Worm (Caenorhabditis elegans) whole organism, mixed stage, embryonic: ENCODE data around the gene T05C1.1.

ENCODE experiments used
- M03D4.4 ChIP-seq: sonication (generic microtip); optimal IDR thresholded peaks from 2 replicates; lab custom pipeline; 2017; ENCODE audit warnings: mild to moderate bottlenecking, missing genetic modification characterization, missing compliant biosample characterization
- bed-3 ChIP-seq: fragments of 200-800 bp; sonication (Bioruptor generic); optimal IDR thresholded peaks from 3 replicates; lab custom pipeline; 2018; ENCODE audit warnings: mild to moderate bottlenecking, missing genetic modification characterization, moderate library complexity, missing compliant biosample characterization
- blmp-1 ChIP-seq: fragments of 150-350 bp; optimal IDR thresholded peaks from 2 replicates; lab custom pipeline; 2014; ENCODE audit warnings: missing biosample characterization, missing genetic modification characterization
- ceh-39 ChIP-seq: fragments of 150-350 bp; optimal IDR thresholded peaks from 2 replicates; lab custom pipeline; 2014; ENCODE audit warnings: missing biosample characterization, missing genetic modification characterization
- ceh-43 ChIP-seq: fragments of 200-800 bp; sonication (Bioruptor generic); optimal IDR thresholded peaks from 2 replicates; lab custom pipeline; 2018; ENCODE audit warnings: mild to moderate bottlenecking, missing genetic modification characterization, moderate library complexity, missing compliant biosample characterization
- ceh-83 ChIP-seq: fragments of 200-800 bp; sonication (Bioruptor generic); optimal IDR thresholded peaks from 2 replicates; lab custom pipeline; 2018; ENCODE audit warnings: mild to moderate bottlenecking, missing genetic modification characterization, missing compliant biosample characterization
- ces-1 ChIP-seq: fragments of 150-350 bp; optimal IDR thresholded peaks from 2 replicates; lab custom pipeline; 2014; ENCODE audit warnings: missing biosample characterization, missing genetic modification reagents, missing genetic modification characterization
- cnd-1 ChIP-seq: fragments of 200-800 bp; sonication (Bioruptor generic); optimal IDR thresholded peaks from 2 replicates; lab custom pipeline; 2018; ENCODE audit warnings: mild to moderate bottlenecking, missing genetic modification characterization, missing compliant biosample characterization
- drap-1 ChIP-seq: fragments of 200-800 bp; sonication (Bioruptor generic); optimal IDR thresholded peaks from 3 replicates; lab custom pipeline; 2018; ENCODE audit warnings: mild to moderate bottlenecking, missing genetic modification characterization, missing compliant biosample characterization
- elt-1 ChIP-seq: sonication (generic microtip); optimal IDR thresholded peaks from 2 replicates; lab custom pipeline; 2017; ENCODE audit warnings: missing genetic modification characterization, mild to moderate bottlenecking, missing compliant biosample characterization, antibody characterized with exemption, moderate library complexity, borderline replicate concordance; ENCODE audit not compliant: insufficient read depth
- elt-3 ChIP-seq: fragments of 150-350 bp; optimal IDR thresholded peaks from 2 replicates; lab custom pipeline; 2014; ENCODE audit warnings: missing biosample characterization, missing genetic modification characterization
- flh-1 ChIP-seq: fragments of 200-800 bp; sonication (Bioruptor generic); optimal IDR thresholded peaks from 2 replicates; lab custom pipeline; 2018; ENCODE audit warnings: mild to moderate bottlenecking, missing genetic modification characterization, moderate library complexity, missing compliant biosample characterization
- ham-2 ChIP-seq: fragments of 200-800 bp; sonication (Bioruptor generic); optimal IDR thresholded peaks from 2 replicates; lab custom pipeline; 2018; ENCODE audit warnings: mild to moderate bottlenecking, missing genetic modification characterization, missing compliant biosample characterization
- hlh-1 ChIP-seq: fragments of 150-350 bp; optimal IDR thresholded peaks from 2 replicates; lab custom pipeline; 2014; ENCODE audit warnings: missing biosample characterization, missing genetic modification reagents, missing genetic modification characterization
- lin-13 ChIP-seq: fragments of 150-350 bp; optimal IDR thresholded peaks from 2 replicates; lab custom pipeline; 2014; ENCODE audit warnings: missing biosample characterization, missing genetic modification characterization
- lin-32 ChIP-seq: fragments of 200-800 bp; sonication (Bioruptor generic); optimal IDR thresholded peaks from 2 replicates; lab custom pipeline; 2018; ENCODE audit warnings: mild to moderate bottlenecking, missing genetic modification characterization, missing compliant biosample characterization
- lsy-2 ChIP-seq: fragments of 150-350 bp; optimal IDR thresholded peaks from 2 replicates; lab custom pipeline; 2014; ENCODE audit warnings: missing biosample characterization, missing genetic modification characterization
- mab-5 ChIP-seq: fragments of 150-350 bp; optimal IDR thresholded peaks from 2 replicates; lab custom pipeline; 2014; ENCODE audit warnings: missing biosample characterization, missing genetic modification characterization
- mep-1 ChIP-seq: fragments of 150-350 bp; optimal IDR thresholded peaks from 2 replicates; lab custom pipeline; 2017; ENCODE audit warnings: missing biosample characterization, missing genetic modification reagents, missing genetic modification characterization, inconsistent platforms
- mls-2 ChIP-seq: sonication (generic microtip); optimal IDR thresholded peaks from 2 replicates; lab custom pipeline; 2016; ENCODE audit warnings: mild to moderate bottlenecking, missing genetic modification characterization, moderate library complexity, missing compliant biosample characterization
- nhr-12 ChIP-seq: fragments of 150-350 bp; optimal IDR thresholded peaks from 2 replicates; lab custom pipeline; 2014; ENCODE audit warnings: missing biosample characterization, missing genetic modification characterization
- nhr-2 ChIP-seq: fragments of 150-350 bp; optimal IDR thresholded peaks from 2 replicates; lab custom pipeline; 2014; ENCODE audit warnings: missing biosample characterization, missing genetic modification characterization
- nhr-237 ChIP-seq: fragments of 150-350 bp; optimal IDR thresholded peaks from 2 replicates; lab custom pipeline; 2014; ENCODE audit warnings: missing biosample characterization, missing genetic modification characterization
- nhr-28 ChIP-seq: fragments of 150-350 bp; optimal IDR thresholded peaks from 2 replicates; lab custom pipeline; 2014; ENCODE audit warnings: missing biosample characterization, missing genetic modification characterization
- nhr-76 ChIP-seq: sonication (generic microtip); optimal IDR thresholded peaks from 2 replicates; lab custom pipeline; 2017; ENCODE audit warnings: missing biosample characterization, missing genetic modification characterization
- pha-4 ChIP-seq: fragments of 150-350 bp; optimal IDR thresholded peaks from 2 replicates; lab custom pipeline; 2018; ENCODE audit warnings: missing biosample characterization, missing genetic modification reagents, missing genetic modification characterization
- sem-2 ChIP-seq: fragments of 200-800 bp; sonication (Bioruptor generic); optimal IDR thresholded peaks from 2 replicates; lab custom pipeline; 2018; ENCODE audit warnings: mild to moderate bottlenecking, missing genetic modification characterization, missing compliant biosample characterization
- snpc-4 ChIP-seq: fragments of 150-350 bp; optimal IDR thresholded peaks from 2 replicates; lab custom pipeline; 2014; ENCODE audit warnings: missing biosample characterization, missing genetic modification characterization
- sptf-1 ChIP-seq: sonication (generic microtip); optimal IDR thresholded peaks from 2 replicates; lab custom pipeline; 2017; ENCODE audit warnings: mild to moderate bottlenecking, missing genetic modification characterization, moderate library complexity, missing compliant biosample characterization
- tbx-8 ChIP-seq: fragments of 200-800 bp; sonication (Bioruptor generic); optimal IDR thresholded peaks from 2 replicates; lab custom pipeline; 2018; ENCODE audit warnings: mild to moderate bottlenecking, missing genetic modification characterization, moderate library complexity, missing compliant biosample characterization
- unc-120 ChIP-seq: sonication (generic microtip); optimal IDR thresholded peaks from 2 replicates; lab custom pipeline; 2017; ENCODE audit warnings: missing genetic modification characterization, missing compliant biosample characterization; ENCODE audit not compliant: poor library complexity, severe bottlenecking
- unc-39 ChIP-seq: fragments of 150-350 bp; optimal IDR thresholded peaks from 2 replicates; lab custom pipeline; 2014; ENCODE audit warnings: missing biosample characterization, missing genetic modification characterization
- unc-62 ChIP-seq: fragments of 150-350 bp; optimal IDR thresholded peaks from 2 replicates; lab custom pipeline; 2014; ENCODE audit warnings: missing biosample characterization, missing genetic modification reagents, missing genetic modification characterization
- zip-8 ChIP-seq: fragments of 150-350 bp; optimal IDR thresholded peaks from 2 replicates; lab custom pipeline; 2014; ENCODE audit warnings: missing biosample characterization, missing genetic modification characterization
- ztf-11 ChIP-seq: fragments of 150-350 bp; optimal IDR thresholded peaks from 2 replicates; lab custom pipeline; 2014; ENCODE audit warnings: missing biosample characterization, missing genetic modification characterization

The T05C1.1 gene

DNA sequence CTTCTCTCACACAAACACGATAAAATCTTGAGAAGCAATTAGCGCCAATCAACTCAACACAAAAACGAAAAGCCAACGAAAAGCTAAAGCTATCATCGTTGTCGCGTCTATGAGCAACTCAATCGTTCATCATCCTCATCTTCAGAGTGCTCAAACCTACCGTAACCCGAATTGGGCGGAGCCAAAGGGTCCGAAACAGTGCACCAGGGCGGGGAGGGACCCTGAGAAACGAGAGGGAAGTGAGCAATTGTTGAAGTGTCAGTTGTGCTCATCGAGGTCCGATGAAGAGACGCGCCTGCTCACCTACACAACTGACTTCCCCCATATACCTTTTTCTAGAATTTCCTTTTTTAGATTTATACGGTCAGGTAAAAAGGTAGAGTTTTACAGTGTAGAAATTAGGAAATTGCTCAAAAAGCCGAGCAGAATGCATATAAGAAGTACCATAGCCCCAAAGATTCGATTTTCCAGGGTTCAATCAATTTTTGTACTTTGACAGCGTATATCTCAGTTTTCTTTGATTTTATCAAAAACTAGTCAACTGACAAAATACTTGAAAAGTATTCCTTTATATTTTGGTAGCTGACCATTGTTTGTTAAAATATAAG, 40.0 kb downstream of the T05C1.1 start, which contains the start of gene hlh-1:
TSS of gene hlh-1 (plus strand) at position 275 of the 608 bp plus-strand sequence.
- TF ChIP-seq nhr-12 (tag; lab: Kevin White, UChicago) (no peak), ceh-39 (tag; lab: Kevin White, UChicago) (no peak), pha-4 (tag; lab: Kevin White, UChicago) (no peak), hlh-1 (tag; lab: Kevin White, UChicago) (peak; percentile 100), zip-8 (tag; lab: Kevin White, UChicago) (no peak), bed-3 (GFP tag; lab: Kevin White, UChicago) (no peak), unc-39 (tag; lab: Kevin White, UChicago) (no peak), mls-2 (tag; lab: Kevin White, UChicago) (no peak), mep-1 (no peak), nhr-237 (tag; lab: Kevin White, UChicago) (no peak), ham-2 (GFP tag; lab: Kevin White, UChicago) (no peak), M03D4.4 (tag; lab: Kevin White, UChicago) (no peak), sem-2 (GFP tag; lab: Kevin White, UChicago) (no peak), tbx-8 (GFP tag; lab: Kevin White, UChicago) (no peak), blmp-1 (tag; lab: Kevin White, UChicago) (no peak), snpc-4 (tag; lab: Kevin White, UChicago) (no peak), drap-1 (no peak), ces-1 (GFP tag; lab: Kevin White, UChicago) (no peak), lin-32 (GFP tag; lab: Kevin White, UChicago) (no peak), lin-13 (tag; lab: Kevin White, UChicago) (no peak), elt-1 (tag; lab: Kevin White, UChicago) (no peak), ceh-83 (GFP tag; lab: Kevin White, UChicago) (no peak), unc-62 (peak; percentile 83), cnd-1 (no peak), mab-5 (tag; lab: Kevin White, UChicago) (no peak), elt-3 (no peak), nhr-2 (no peak), nhr-28 (tag; lab: Kevin White, UChicago) (no peak), lsy-2 (tag; lab: Kevin White, UChicago) (peak; percentile 89), ztf-11 (tag; lab: Kevin White, UChicago) (no peak), nhr-76 (tag; lab: Kevin White, UChicago) (no peak), flh-1 (no peak), sptf-1 (tag; lab: Kevin White, UChicago) (peak; percentile 12), unc-120 (peak; percentile 100), ceh-43 (GFP tag; lab: Kevin White, UChicago) (no peak)

DNA sequence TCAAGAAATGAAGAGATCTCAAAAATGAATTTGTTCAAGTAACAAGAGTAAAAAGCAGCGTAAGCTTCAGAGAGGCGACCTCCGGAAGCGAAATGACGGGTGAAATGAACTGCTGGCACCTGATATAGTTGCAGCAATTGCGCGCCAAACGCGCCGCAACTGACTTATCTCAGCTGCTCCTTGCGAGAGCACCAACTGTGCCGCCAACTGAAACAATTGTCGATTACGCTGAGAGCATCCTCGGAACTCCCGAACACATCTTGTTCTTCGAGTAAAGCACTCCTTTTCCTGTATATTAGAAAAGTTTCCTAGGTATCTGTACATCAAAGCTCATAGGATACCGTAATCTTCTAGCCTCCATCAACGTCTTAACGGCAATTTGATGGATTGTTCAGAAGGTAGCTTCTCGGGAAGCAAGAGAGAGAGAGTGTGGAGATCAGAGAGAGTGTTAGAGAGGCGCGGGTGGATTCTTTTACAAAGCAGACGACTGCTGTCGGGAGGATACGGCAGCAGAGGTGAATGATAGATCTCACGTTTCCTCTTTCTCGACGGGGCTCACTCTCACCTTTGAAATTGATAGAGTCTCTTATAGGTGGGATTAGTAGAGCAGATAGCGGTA, 41.7 kb downstream of the T05C1.1 start:
- TF ChIP-seq nhr-237 (tag; lab: Kevin White, UChicago) (no peak), cnd-1 (no peak), unc-62 (peak; percentile 62), unc-39 (tag; lab: Kevin White, UChicago) (no peak), tbx-8 (GFP tag; lab: Kevin White, UChicago) (no peak), ces-1 (GFP tag; lab: Kevin White, UChicago) (no peak), M03D4.4 (tag; lab: Kevin White, UChicago) (no peak), ceh-43 (GFP tag; lab: Kevin White, UChicago) (no peak), ham-2 (GFP tag; lab: Kevin White, UChicago) (no peak), unc-120 (peak; percentile 89), elt-3 (no peak), hlh-1 (tag; lab: Kevin White, UChicago) (peak; percentile 100), pha-4 (tag; lab: Kevin White, UChicago) (no peak), drap-1 (no peak)

DNA sequence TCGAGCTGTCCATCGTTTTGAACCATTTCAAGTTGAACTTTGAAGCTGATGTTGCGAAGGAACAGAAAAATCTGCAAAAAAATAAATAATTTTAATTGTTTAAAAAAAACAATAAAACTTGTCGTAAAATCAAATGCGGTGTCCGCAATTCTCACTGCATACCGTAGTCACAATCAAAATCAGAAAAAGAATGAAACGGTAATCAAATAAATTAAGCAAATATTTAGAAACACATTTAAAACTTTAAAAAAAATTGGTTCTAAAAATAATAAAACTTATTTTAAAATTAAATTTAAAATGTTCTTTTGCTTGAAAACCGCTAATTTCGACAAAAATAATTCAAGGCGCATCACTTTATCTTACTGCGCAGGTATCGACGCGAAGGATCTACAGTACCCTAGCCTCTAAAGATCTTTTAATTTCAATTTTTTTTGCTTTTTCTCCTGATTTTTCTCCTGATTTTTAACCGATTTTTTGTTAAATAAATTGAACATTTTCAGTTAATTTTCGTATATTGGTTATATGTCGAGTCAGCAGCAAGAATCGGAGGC, 44.8 kb downstream of the T05C1.1 start, which contains the start of the genes B0304.4 and B0304.2:
TSS of gene B0304.4 (minus strand) at position 101 of the 551 bp plus-strand sequence.
TSS of gene B0304.2 (plus strand) at position 501 of the 551 bp plus-strand sequence.
- TF ChIP-seq lin-32 (GFP tag; lab: Kevin White, UChicago) (no peak), mls-2 (tag; lab: Kevin White, UChicago) (no peak), ztf-11 (tag; lab: Kevin White, UChicago) (no peak), bed-3 (GFP tag; lab: Kevin White, UChicago) (no peak), cnd-1 (no peak), sem-2 (GFP tag; lab: Kevin White, UChicago) (no peak), sptf-1 (tag; lab: Kevin White, UChicago) (no peak), blmp-1 (tag; lab: Kevin White, UChicago) (no peak), snpc-4 (tag; lab: Kevin White, UChicago) (no peak), nhr-76 (tag; lab: Kevin White, UChicago) (no peak), mep-1 (no peak), lsy-2 (tag; lab: Kevin White, UChicago) (no peak), elt-3 (no peak), drap-1 (no peak), mab-5 (tag; lab: Kevin White, UChicago) (no peak), unc-39 (tag; lab: Kevin White, UChicago) (no peak)
